Worm (Caenorhabditis elegans) whole organism, L1 larva: Measurements from ENCODE around the gene algn-6.

Experiments used
- C34B4.2 ChIP-seq: sonication (generic microtip); optimal IDR thresholded peaks from 2 replicates; lab custom pipeline; 2017; ENCODE audit warnings: mild to moderate bottlenecking, missing genetic modification characterization, missing compliant biosample characterization
- ceh-90 ChIP-seq: sonication (generic microtip); optimal IDR thresholded peaks from 2 replicates; lab custom pipeline; 2016; ENCODE audit warnings: missing genetic modification characterization, missing compliant biosample characterization
- fkh-10 ChIP-seq: sonication (generic microtip); optimal IDR thresholded peaks from 2 replicates; lab custom pipeline; 2017; ENCODE audit warnings: missing biosample characterization, missing genetic modification reagents, missing genetic modification characterization
- hpl-2 ChIP-seq: fragments of 150-350 bp; optimal IDR thresholded peaks from 2 replicates; lab custom pipeline; 2014; ENCODE audit warnings: missing biosample characterization, missing genetic modification reagents, missing genetic modification characterization
- jun-1 ChIP-seq: fragments of 150-350 bp; optimal IDR thresholded peaks from 2 replicates; lab custom pipeline; 2014; ENCODE audit warnings: missing biosample characterization, missing genetic modification reagents, missing genetic modification characterization
- lin-15B ChIP-seq: fragments of 150-350 bp; sonication (generic microtip); optimal IDR thresholded peaks from 3 replicates; lab custom pipeline; 2014; ENCODE audit warnings: missing biosample characterization, missing genetic modification characterization
- lsy-2 ChIP-seq, 2 experiments: fragments of 150-350 bp; optimal IDR thresholded peaks; 2 replicates each; lab custom pipeline; 2014; ENCODE audit warnings: missing biosample characterization in 2 of 2, missing genetic modification characterization in 2 of 2
- nhr-47 ChIP-seq: sonication (generic microtip); optimal IDR thresholded peaks from 2 replicates; lab custom pipeline; 2016; ENCODE audit warnings: mild to moderate bottlenecking, missing genetic modification characterization, moderate library complexity, missing compliant biosample characterization
- nhr-77 ChIP-seq: fragments of 150-350 bp; optimal IDR thresholded peaks from 2 replicates; lab custom pipeline; 2014; ENCODE audit warnings: missing biosample characterization, missing genetic modification characterization
- snpc-4 ChIP-seq: fragments of 150-350 bp; optimal IDR thresholded peaks from 2 replicates; lab custom pipeline; 2014; ENCODE audit warnings: missing biosample characterization, missing genetic modification characterization
- unc-130 ChIP-seq: fragments of 150-350 bp; optimal IDR thresholded peaks from 2 replicates; lab custom pipeline; 2017; ENCODE audit warnings: missing biosample characterization, missing genetic modification characterization, inconsistent platforms
- unc-30 ChIP-seq: sonication (generic microtip); optimal IDR thresholded peaks from 2 replicates; lab custom pipeline; 2017; ENCODE audit warnings: missing biosample characterization, missing genetic modification characterization

- TF ChIP-seq lsy-2 (tag; optimal IDR thresholded peaks at IDR 0.05; lab: Kevin White, UChicago): peak in 1 of 2 experiments; percentile 8
- TF ChIP-seq nhr-47 (tag; lab: Kevin White, UChicago): no peak
- no peak for TF ChIP-seq snpc-4 (tag; lab: Kevin White, UChicago)
- TF ChIP-seq lin-15B (tag; lab: Kevin White, UChicago): no peak
- TF ChIP-seq fkh-10 (GFP tag; lab: Kevin White, UChicago): no peak
- no peak for TF ChIP-seq unc-30 (tag; lab: Kevin White, UChicago)
- TF ChIP-seq unc-130 (tag; lab: Kevin White, UChicago): no peak
- TF ChIP-seq hpl-2 (GFP tag; lab: Kevin White, UChicago): no peak
- TF ChIP-seq jun-1 (tag; lab: Kevin White, UChicago): no peak
- TF ChIP-seq ceh-90: no peak
- TF ChIP-seq C34B4.2: no peak
- no peak for TF ChIP-seq nhr-77 (tag; lab: Kevin White, UChicago)
Observed at ce11 chrII:8034008-8034407, 5.6 kb upstream of the algn-6 start.
